Worm (Caenorhabditis elegans) whole organism, L1 larva: ENCODE data around the gene R08D7.4.

ENCODE experiments used
- C04F5.9 ChIP-seq: sonication (generic microtip); optimal IDR thresholded peaks from 2 replicates; lab custom pipeline; 2016; ENCODE audit warnings: missing genetic modification characterization, missing compliant biosample characterization
- C16A3.4 ChIP-seq: fragments of 150-350 bp; optimal IDR thresholded peaks from 2 replicates; lab custom pipeline; 2014; ENCODE audit warnings: missing biosample characterization, missing genetic modification characterization
- Y116A8C.19 ChIP-seq: sonication (generic microtip); optimal IDR thresholded peaks from 2 replicates; lab custom pipeline; 2016; ENCODE audit warnings: missing compliant biosample characterization, missing genetic modification characterization, borderline replicate concordance
- aha-1 ChIP-seq: fragments of 150-350 bp; optimal IDR thresholded peaks from 2 replicates; lab custom pipeline; 2014; ENCODE audit warnings: missing biosample characterization, missing genetic modification characterization
- alr-1 ChIP-seq: fragments of 200-800 bp; sonication (Bioruptor generic); optimal IDR thresholded peaks from 2 replicates; lab custom pipeline; 2018; ENCODE audit warnings: borderline replicate concordance, mild to moderate bottlenecking, missing genetic modification characterization, missing compliant biosample characterization
- blmp-1 ChIP-seq: fragments of 150-350 bp; optimal IDR thresholded peaks from 2 replicates; lab custom pipeline; 2014; ENCODE audit warnings: missing biosample characterization, missing genetic modification characterization
- ceh-82 ChIP-seq, 3 experiments: fragments of 150-350 bp in 1 of 3; sonication (generic microtip) in 2 of 3; optimal IDR thresholded peaks; 2 replicates each; lab custom pipeline; 2014 to 2017; ENCODE audit warnings: missing biosample characterization in 3 of 3, missing genetic modification characterization in 3 of 3
- ceh-88 ChIP-seq: fragments of 200-800 bp; sonication (Bioruptor generic); IDR thresholded peaks from 2 replicates; pipeline ENCODE4 v1.3.6; 2022; ENCODE audit warnings: missing genetic modification characterization, missing compliant biosample characterization
- dsc-1 ChIP-seq: sonication (generic microtip); optimal IDR thresholded peaks from 2 replicates; lab custom pipeline; 2016; ENCODE audit warnings: mild to moderate bottlenecking, missing genetic modification characterization, missing compliant biosample characterization
- efl-1 ChIP-seq, 4 experiments: fragments of 150-350 bp; optimal IDR thresholded peaks in 3 of 4; peaks in 1 of 4; 1 replicate in 1 of 4; 2 replicates in 3 of 4; lab custom pipeline; 2014; ENCODE audit warnings: missing biosample characterization in 2 of 4, missing genetic modification characterization in 2 of 4, missing genetic modification reagents in 2 of 4
- elt-3 ChIP-seq, 6 experiments: fragments of 150-350 bp in 1 of 6; sonication (generic microtip); optimal IDR thresholded peaks; 2 replicates each; lab custom pipeline; 2017 to 2018; ENCODE audit warnings: missing biosample characterization in 6 of 6, missing genetic modification characterization in 6 of 6, inconsistent platforms in 1 of 6
- fkh-4 ChIP-seq: sonication (generic microtip); optimal IDR thresholded peaks from 2 replicates; lab custom pipeline; 2016; ENCODE audit warnings: missing compliant biosample characterization, missing genetic modification characterization, borderline replicate concordance
- fkh-8 ChIP-seq: sonication (generic microtip); optimal IDR thresholded peaks from 2 replicates; lab custom pipeline; 2016; ENCODE audit warnings: mild to moderate bottlenecking, missing genetic modification characterization, missing compliant biosample characterization
- fos-1 ChIP-seq: fragments of 150-350 bp; optimal IDR thresholded peaks from 2 replicates; lab custom pipeline; 2014; ENCODE audit warnings: missing biosample characterization, missing genetic modification characterization
- hlh-17 ChIP-seq: fragments of 200-800 bp; sonication (Bioruptor generic); optimal IDR thresholded peaks from 2 replicates; lab custom pipeline; 2018; ENCODE audit warnings: missing genetic modification characterization, mild to moderate bottlenecking, missing compliant biosample characterization, moderate library complexity, borderline replicate concordance
- irx-1 ChIP-seq: sonication (generic microtip); optimal IDR thresholded peaks from 2 replicates; lab custom pipeline; 2016; ENCODE audit warnings: missing genetic modification characterization, missing compliant biosample characterization
- isw-1 ChIP-seq: fragments of 200-800 bp; sonication (Bioruptor generic); IDR thresholded peaks from 2 replicates; pipeline ENCODE4 v1.3.6; 2022; ENCODE audit warnings: missing genetic modification characterization, missing compliant biosample characterization
- lin-13 ChIP-seq: fragments of 150-350 bp; optimal IDR thresholded peaks from 2 replicates; lab custom pipeline; 2014; ENCODE audit warnings: missing biosample characterization, missing genetic modification reagents, missing genetic modification characterization
- lin-14 ChIP-seq: fragments of 200-800 bp; sonication (Bioruptor generic); optimal IDR thresholded peaks from 2 replicates; lab custom pipeline; 2018; ENCODE audit warnings: mild to moderate bottlenecking, missing genetic modification characterization, moderate library complexity, missing compliant biosample characterization
- lin-15B ChIP-seq: fragments of 150-350 bp; sonication (generic microtip); optimal IDR thresholded peaks from 3 replicates; lab custom pipeline; 2014; ENCODE audit warnings: missing biosample characterization, missing genetic modification characterization
- lin-35 ChIP-seq, 2 experiments: fragments of 150-350 bp; optimal IDR thresholded peaks; 2 replicates each; lab custom pipeline; 2014; ENCODE audit warnings: missing biosample characterization in 2 of 2, missing genetic modification characterization in 2 of 2, missing genetic modification reagents in 2 of 2
- lsy-2 ChIP-seq, 2 experiments: fragments of 150-350 bp; optimal IDR thresholded peaks; 2 replicates each; lab custom pipeline; 2014; ENCODE audit warnings: missing biosample characterization in 2 of 2, missing genetic modification characterization in 2 of 2
- mdl-1 ChIP-seq, 2 experiments: fragments of 150-350 bp; optimal IDR thresholded peaks; 2 replicates each; lab custom pipeline; 2014 to 2017; ENCODE audit warnings: missing biosample characterization in 2 of 2, missing genetic modification characterization in 2 of 2, inconsistent platforms in 1 of 2
- nhr-12 ChIP-seq: sonication (generic microtip); optimal IDR thresholded peaks from 2 replicates; lab custom pipeline; 2017; ENCODE audit warnings: missing biosample characterization, missing genetic modification characterization
- nhr-19 ChIP-seq: fragments of 200-800 bp; sonication (Bioruptor generic); conservative IDR thresholded peaks from 2 replicates; pipeline ENCODE4 v1.3.6; 2022; ENCODE audit warnings: missing genetic modification characterization, missing compliant biosample characterization
- nhr-20 ChIP-seq: sonication (generic microtip); optimal IDR thresholded peaks from 2 replicates; lab custom pipeline; 2016; ENCODE audit warnings: mild to moderate bottlenecking, missing genetic modification characterization, missing compliant biosample characterization
- nhr-71 ChIP-seq: sonication (generic microtip); optimal IDR thresholded peaks from 2 replicates; lab custom pipeline; 2016; ENCODE audit warnings: mild to moderate bottlenecking, missing genetic modification characterization, moderate library complexity, missing compliant biosample characterization
- nhr-77 ChIP-seq: fragments of 150-350 bp; optimal IDR thresholded peaks from 2 replicates; lab custom pipeline; 2014; ENCODE audit warnings: missing biosample characterization, missing genetic modification characterization
- nhr-85 ChIP-seq: sonication (generic microtip); peaks from one replicate; lab custom pipeline; 2016; ENCODE audit warnings: missing genetic modification characterization, inconsistent platforms, missing compliant biosample characterization
- pag-3 ChIP-seq: sonication (generic microtip); optimal IDR thresholded peaks from 2 replicates; lab custom pipeline; 2017; ENCODE audit warnings: missing genetic modification characterization, mild to moderate bottlenecking, missing compliant biosample characterization, antibody characterized with exemption, borderline replicate concordance; ENCODE audit not compliant: insufficient read depth
- pax-3 ChIP-seq: fragments of 200-800 bp; sonication (Bioruptor generic); optimal IDR thresholded peaks from 2 replicates; lab custom pipeline; 2018; ENCODE audit warnings: mild to moderate bottlenecking, missing genetic modification characterization, moderate library complexity, missing compliant biosample characterization
- pqm-1 ChIP-seq: sonication (generic microtip); optimal IDR thresholded peaks from 3 replicates; lab custom pipeline; 2017; ENCODE audit warnings: missing biosample characterization, missing genetic modification characterization
- rnt-1 ChIP-seq: sonication (generic microtip); optimal IDR thresholded peaks from 2 replicates; lab custom pipeline; 2016; ENCODE audit warnings: mild to moderate bottlenecking, missing genetic modification characterization, moderate library complexity, missing compliant biosample characterization
- skn-1 ChIP-seq: fragments of 150-350 bp; optimal IDR thresholded peaks from 2 replicates; lab custom pipeline; 2014; ENCODE audit warnings: missing biosample characterization, missing genetic modification characterization
- snu-23 ChIP-seq: sonication (generic microtip); optimal IDR thresholded peaks from 2 replicates; lab custom pipeline; 2016; ENCODE audit warnings: missing genetic modification characterization, missing compliant biosample characterization
- sup-37 ChIP-seq: fragments of 200-800 bp; sonication (Bioruptor generic); optimal IDR thresholded peaks from 2 replicates; lab custom pipeline; 2018; ENCODE audit warnings: mild to moderate bottlenecking, missing genetic modification characterization, missing compliant biosample characterization
- tbx-2 ChIP-seq: sonication (generic microtip); optimal IDR thresholded peaks from 2 replicates; lab custom pipeline; 2016; ENCODE audit warnings: missing genetic modification characterization, missing compliant biosample characterization
- unc-130 ChIP-seq: fragments of 150-350 bp; optimal IDR thresholded peaks from 2 replicates; lab custom pipeline; 2017; ENCODE audit warnings: missing biosample characterization, missing genetic modification characterization, inconsistent platforms
- unc-62 ChIP-seq: fragments of 150-350 bp; optimal IDR thresholded peaks from 2 replicates; lab custom pipeline; 2014; ENCODE audit warnings: missing biosample characterization, missing genetic modification reagents, missing genetic modification characterization
- vab-15 ChIP-seq: sonication (generic microtip); optimal IDR thresholded peaks from 2 replicates; lab custom pipeline; 2017; ENCODE audit warnings: missing genotype, mild to moderate bottlenecking, missing genetic modification characterization, missing compliant biosample characterization
- ztf-11 ChIP-seq, 2 experiments: sonication (generic microtip); optimal IDR thresholded peaks; 2 replicates each; lab custom pipeline; 2016 to 2017; ENCODE audit warnings: missing genetic modification characterization in 2 of 2, missing biosample characterization in 1 of 2, missing compliant biosample characterization in 1 of 2

The R08D7.4 gene

ce11 chrIII:8985965-8986364 is 14.3 kb downstream of the R08D7.4 start (continued):
- TF ChIP-seq nhr-71 (peak; percentile 10), ceh-88 (GFP tag; lab: Robert Waterston, UW) (no peak), lin-35 (GFP tag; optimal IDR thresholded peaks at IDR 0.05; lab: Kevin White, UChicago) (peak in 1 of 2 experiments; percentile 54), pag-3 (no peak), dsc-1 (tag; lab: Kevin White, UChicago) (peak; percentile 4), vab-15 (tag; lab: Kevin White, UChicago) (no peak), nhr-20 (tag; lab: Kevin White, UChicago) (peak; percentile 8), fkh-8 (tag; lab: Kevin White, UChicago) (peak; percentile 16), rnt-1 (tag; lab: Kevin White, UChicago) (no peak)

- no peak for TF ChIP-seq unc-62 (GFP tag; lab: Kevin White, UChicago)
- no peak for TF ChIP-seq fos-1 (tag; lab: Kevin White, UChicago)
- peak; percentile 84 for TF ChIP-seq lin-14 (GFP tag; lab: Kevin White, UChicago)
- TF ChIP-seq fkh-4 (tag; lab: Kevin White, UChicago): no peak
- TF ChIP-seq hlh-17 (GFP tag; lab: Kevin White, UChicago): no peak
- TF ChIP-seq C16A3.4 (tag; lab: Kevin White, UChicago): peak; percentile 8
- TF ChIP-seq pag-3: no peak
- no peak for TF ChIP-seq Y116A8C.19 (tag; lab: Kevin White, UChicago)
- no peak for TF ChIP-seq pqm-1 (tag; lab: Kevin White, UChicago)
- no peak for TF ChIP-seq isw-1
- TF ChIP-seq aha-1 (tag; lab: Kevin White, UChicago): no peak
- TF ChIP-seq dsc-1 (tag; lab: Kevin White, UChicago): peak; percentile 67
- TF ChIP-seq C04F5.9 (tag; lab: Kevin White, UChicago): no peak
- no peak for TF ChIP-seq nhr-12
- TF ChIP-seq unc-130: no peak
- 0 out of 2 replicates have a peak, but pooled peaks have one; percentile 4 for TF ChIP-seq nhr-19 (GFP tag; lab: Robert Waterston, UW)
- TF ChIP-seq elt-3 (tag; optimal IDR thresholded peaks at IDR 0.05; lab: Kevin White, UChicago): peak; percentile 93 to 100 (median 98)
- peak in 1 of 2 experiments; percentile 38 for TF ChIP-seq lin-35 (GFP tag; optimal IDR thresholded peaks at IDR 0.05; lab: Kevin White, UChicago)
- no peak for TF ChIP-seq efl-1 (optimal IDR thresholded peaks at IDR 0.05; lab: Kevin White, UChicago)
- peak in 1 of 2 experiments; percentile 39 for TF ChIP-seq efl-1 (GFP tag; optimal IDR thresholded peaks at IDR 0.05 in 1 of 2; lab: Kevin White, UChicago)
- peak; percentile 37 for TF ChIP-seq pax-3 (tag; lab: Kevin White, UChicago)
- peak; percentile 15 for TF ChIP-seq skn-1
- TF ChIP-seq nhr-77 (tag; lab: Kevin White, UChicago): no peak
- no peak for TF ChIP-seq ceh-82 (tag; optimal IDR thresholded peaks at IDR 0.05; lab: Kevin White, UChicago)
- no peak for TF ChIP-seq ceh-88 (GFP tag; lab: Robert Waterston, UW)
- TF ChIP-seq alr-1 (tag; lab: Kevin White, UChicago): no peak
- TF ChIP-seq nhr-85 (tag; lab: Kevin White, UChicago): peak; percentile 88
- peak in 1 of 2 experiments; percentile 55 for TF ChIP-seq mdl-1 (tag; optimal IDR thresholded peaks at IDR 0.05; lab: Kevin White, UChicago)
- no peak for TF ChIP-seq lin-15B (tag; lab: Kevin White, UChicago)
- TF ChIP-seq nhr-71: peak; percentile 69
- peak; percentile 85 for TF ChIP-seq blmp-1 (tag; lab: Kevin White, UChicago)
- TF ChIP-seq lsy-2 (tag; optimal IDR thresholded peaks at IDR 0.05; lab: Kevin White, UChicago): peak in 1 of 2 experiments; percentile 41
- no peak for TF ChIP-seq irx-1 (tag; lab: Kevin White, UChicago)
- TF ChIP-seq sup-37 (GFP tag; lab: Kevin White, UChicago): no peak
- TF ChIP-seq tbx-2 (tag; lab: Kevin White, UChicago): peak; percentile 47
- TF ChIP-seq nhr-20 (tag; lab: Kevin White, UChicago): peak; percentile 47
- TF ChIP-seq ztf-11 (tag; optimal IDR thresholded peaks at IDR 0.05; lab: Kevin White, UChicago): no peak
- TF ChIP-seq lin-13 (GFP tag; lab: Kevin White, UChicago): no peak
- peak; percentile 53 for TF ChIP-seq snu-23
- TF ChIP-seq, all 84 proteins: peak for 17
Measured at ce11 chrIII:8986872-8987271, 15.2 kb downstream of the R08D7.4 start.
